Fruit fly (Drosophila melanogaster): ENCODE results near the gene CG9393.

DNA sequence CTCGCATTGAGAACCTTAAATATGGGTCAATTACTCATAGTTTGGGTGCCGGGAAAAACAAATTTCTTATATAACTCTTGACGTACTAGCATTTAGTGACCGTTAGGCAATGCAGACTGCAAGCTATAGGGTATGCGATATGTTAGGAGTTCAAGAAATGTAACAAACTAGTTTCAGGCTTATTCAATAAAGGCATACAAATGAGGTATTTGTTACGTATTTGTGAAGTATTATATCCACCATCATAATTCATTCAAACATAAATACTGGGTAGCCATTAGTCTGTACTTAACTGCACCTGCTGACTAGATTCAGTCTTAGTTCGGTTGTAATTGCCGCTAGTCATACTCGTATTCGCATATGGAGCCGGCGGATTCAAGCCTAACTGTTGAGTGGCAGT, 44.7 kb upstream of the CG9393 start:
- no peak for TF ChIP-seq Pif1B (GFP tag; optimal IDR thresholded peaks at IDR 0.05)
- TF ChIP-seq CG8301 (tag; optimal IDR thresholded peaks at IDR 0.05) = no peak
- no peak for TF ChIP-seq CG15710 (tag; optimal IDR thresholded peaks at IDR 0.05)
- no peak for TF ChIP-seq Snoo (tag; optimal IDR thresholded peaks at IDR 0.05)
- TF ChIP-seq CG12605 (GFP tag; IDR thresholded peaks at IDR 0.05) = no peak

Data from whole organism, pupa.